Worm (Caenorhabditis elegans): ENCODE data around the gene vha-15.

The vha-15 gene

DNA sequence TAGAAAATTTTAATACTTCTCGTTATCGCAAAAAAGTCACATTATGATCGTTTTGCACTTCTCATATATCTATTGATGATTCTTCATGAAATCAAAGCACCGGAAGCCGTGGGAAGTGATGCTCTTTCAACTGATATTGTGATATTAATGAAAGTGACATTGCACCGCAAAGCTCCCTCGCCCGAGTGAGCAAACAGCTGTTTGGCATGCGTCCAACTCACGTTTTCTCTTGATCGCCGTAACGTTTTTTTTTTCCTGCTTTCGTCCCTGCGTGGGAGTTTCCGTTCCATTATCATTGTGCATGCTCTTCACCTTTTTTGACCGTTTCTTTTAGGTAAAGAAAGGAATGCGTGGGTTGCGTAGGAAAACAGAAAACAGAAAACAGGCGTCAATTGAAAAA is 48.8 kb upstream of the vha-15 start:
- TF ChIP-seq aly-2 (tag; optimal IDR thresholded peaks at IDR 0.05) (no peak), sma-9 (GFP tag; optimal IDR thresholded peaks at IDR 0.05) (peak; percentile 13), sma-9 (tag; optimal IDR thresholded peaks at IDR 0.05) (no peak), F13H6.1 (tag; optimal IDR thresholded peaks at IDR 0.05) (peak; percentile 21)

DNA sequence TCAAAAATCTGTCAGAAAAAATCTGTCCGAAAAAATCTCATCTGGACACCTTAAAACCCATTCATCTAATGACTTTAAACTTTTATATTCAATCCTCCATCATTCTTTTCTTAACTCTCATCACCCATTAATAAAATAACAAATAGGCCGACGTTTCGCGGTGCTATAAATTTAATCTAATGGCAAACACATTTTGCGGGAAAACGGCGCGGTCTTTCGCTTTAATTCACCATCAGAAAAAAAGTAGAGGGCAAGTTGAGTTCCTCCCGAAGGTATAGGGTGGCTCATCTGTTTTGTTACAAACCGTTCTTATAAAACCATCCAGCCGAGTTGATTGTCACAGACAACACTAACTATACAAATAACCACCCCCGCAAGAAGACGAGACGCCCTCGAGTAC is 47.0 kb upstream of the vha-15 start:
- TF ChIP-seq egl-27 (tag; optimal IDR thresholded peaks at IDR 0.05), result no peak
- TF ChIP-seq elt-1 (tag; optimal IDR thresholded peaks at IDR 0.05), result no peak
- no peak for TF ChIP-seq aly-2 (tag; optimal IDR thresholded peaks at IDR 0.05)
- no peak for TF ChIP-seq lin-13 (GFP tag; optimal IDR thresholded peaks at IDR 0.05)
- no peak for TF ChIP-seq mbf-1 (tag; optimal IDR thresholded peaks at IDR 0.05)
- no peak for TF ChIP-seq ztf-4 (tag; optimal IDR thresholded peaks at IDR 0.05)
- no peak for TF ChIP-seq dmd-4 (tag; optimal IDR thresholded peaks at IDR 0.05)
- no peak for TF ChIP-seq mdl-1 (tag; optimal IDR thresholded peaks at IDR 0.05)
- TF ChIP-seq ZK546.5 (tag; optimal IDR thresholded peaks at IDR 0.05), result no peak
- TF ChIP-seq ztf-1 (GFP tag; conservative IDR thresholded peaks at IDR 0.05), result no peak
- no peak for TF ChIP-seq peb-1 (tag; optimal IDR thresholded peaks at IDR 0.05)
- no peak for TF ChIP-seq nhr-23 (tag; optimal IDR thresholded peaks at IDR 0.05)

DNA sequence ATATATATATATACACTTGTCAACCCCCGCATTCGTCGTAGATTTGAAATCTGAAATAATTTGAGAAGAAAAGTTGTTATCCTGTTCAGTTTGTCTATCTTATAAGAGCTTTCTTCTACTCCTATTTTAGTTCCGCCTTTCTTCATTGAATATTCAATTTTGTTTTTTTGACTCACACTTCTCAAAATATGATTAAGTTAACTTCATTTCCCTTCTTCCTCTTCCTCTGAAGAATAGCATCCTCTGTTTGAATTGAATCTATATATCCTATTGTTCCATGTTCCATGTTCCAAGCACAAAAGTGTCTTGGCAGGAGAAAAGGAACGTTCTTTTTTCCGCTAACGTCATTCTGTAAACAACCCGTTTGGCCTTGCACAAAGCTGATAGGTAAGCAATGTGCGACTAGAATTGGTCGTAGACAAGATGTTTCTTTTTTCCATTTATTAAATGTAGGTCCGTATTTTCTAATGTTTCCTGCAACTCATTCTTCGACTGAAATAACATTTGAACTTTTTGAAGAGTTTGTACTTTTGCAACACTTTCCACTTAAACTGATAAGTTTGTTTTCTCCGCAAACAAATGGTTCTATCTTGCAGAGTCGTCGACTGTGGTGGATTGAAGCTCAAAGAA is 45.7 kb upstream of the vha-15 start, which contains the start of gene gap-1:
Gene gap-1 (plus strand): TSS at position 580 of the 630 bp plus-strand sequence.
- TF ChIP-seq sma-3 (GFP tag; optimal IDR thresholded peaks at IDR 0.05), result no peak
- TF ChIP-seq egl-27 (tag; optimal IDR thresholded peaks at IDR 0.05), result peak; percentile 11
- no peak for TF ChIP-seq aly-2 (tag; optimal IDR thresholded peaks at IDR 0.05)
- TF ChIP-seq lin-11 (tag; optimal IDR thresholded peaks at IDR 0.05), result no peak
- TF ChIP-seq ztf-11 (tag; optimal IDR thresholded peaks at IDR 0.05), result no peak

DNA sequence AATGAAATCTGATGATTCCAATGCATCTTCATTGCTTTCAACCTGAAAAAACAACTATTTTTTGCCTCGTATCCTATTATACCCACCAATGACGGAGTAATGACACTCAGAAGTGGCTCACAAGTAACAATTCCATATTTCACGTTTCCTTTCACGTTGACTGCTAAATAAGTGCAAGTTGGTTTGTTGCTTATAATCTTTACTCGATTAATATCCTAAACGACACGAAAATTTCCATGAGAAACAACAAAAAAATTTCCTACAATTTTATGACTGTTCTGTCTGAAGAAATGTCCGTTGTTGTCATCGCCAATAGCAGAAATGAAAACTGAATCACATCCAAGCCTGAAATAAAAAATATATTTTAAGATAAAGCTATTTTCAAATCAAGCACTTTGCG is 40.3 kb upstream of the vha-15 start:
- TF ChIP-seq fos-1 (tag; optimal IDR thresholded peaks at IDR 0.05) (no peak), nhr-6 (tag; optimal IDR thresholded peaks at IDR 0.05) (no peak), nhr-12 (tag; optimal IDR thresholded peaks at IDR 0.05) (no peak), ceh-82 (tag; optimal IDR thresholded peaks at IDR 0.05) (no peak), unc-62 (GFP tag; optimal IDR thresholded peaks at IDR 0.05) (no peak), C34F6.9 (tag; optimal IDR thresholded peaks at IDR 0.05) (no peak), peb-1 (tag; optimal IDR thresholded peaks at IDR 0.05) (no peak), dmd-4 (tag; optimal IDR thresholded peaks at IDR 0.05) (no peak), alr-1 (tag; optimal IDR thresholded peaks at IDR 0.05) (no peak), sma-9 (GFP tag; optimal IDR thresholded peaks at IDR 0.05) (no peak), sma-9 (tag; optimal IDR thresholded peaks at IDR 0.05) (no peak), mdl-1 (tag; optimal IDR thresholded peaks at IDR 0.05) (no peak), crh-2 (tag; optimal IDR thresholded peaks at IDR 0.05) (no peak), nhr-77 (tag; optimal IDR thresholded peaks at IDR 0.05) (no peak), ZK546.5 (tag; optimal IDR thresholded peaks at IDR 0.05) (no peak), ceh-16 (tag; optimal IDR thresholded peaks at IDR 0.05) (no peak), lsy-2 (tag; optimal IDR thresholded peaks at IDR 0.05) (no peak), lin-39 (tag; optimal IDR thresholded peaks at IDR 0.05) (no peak), nhr-25 (tag; optimal IDR thresholded peaks at IDR 0.05) (no peak)

DNA sequence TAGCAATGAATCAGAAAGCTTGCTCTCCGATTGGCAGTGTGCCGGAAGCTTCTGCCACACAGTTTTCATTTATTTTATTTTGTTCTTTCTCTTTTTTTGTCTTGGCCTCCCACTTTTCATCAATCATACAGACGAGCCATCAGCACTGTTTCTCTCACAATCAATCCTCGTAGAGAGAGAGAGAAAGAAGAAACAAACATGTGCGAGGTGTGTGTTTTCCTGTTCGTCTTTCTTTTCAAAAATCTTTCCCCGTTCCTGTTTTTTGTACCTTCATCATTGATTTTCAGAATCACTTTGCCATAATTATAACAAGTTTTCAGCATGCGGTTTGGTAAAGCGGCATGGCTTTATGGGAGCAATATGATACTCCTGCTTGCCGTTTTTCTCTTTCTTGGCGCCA is 38.6 kb upstream of the vha-15 start, which contains the start of gene T24C12.1:
Gene T24C12.1 (plus strand): TSS at position 301 of the 400 bp plus-strand sequence.
- TF ChIP-seq zag-1 (tag; optimal IDR thresholded peaks at IDR 0.05), result no peak
- TF ChIP-seq unc-62 (GFP tag; optimal IDR thresholded peaks at IDR 0.05), result no peak
- TF ChIP-seq nhr-77 (tag; optimal IDR thresholded peaks at IDR 0.05), result no peak
- no peak for TF ChIP-seq peb-1 (tag; optimal IDR thresholded peaks at IDR 0.05)
- no peak for TF ChIP-seq gmeb-1 (tag; optimal IDR thresholded peaks at IDR 0.05)
- no peak for TF ChIP-seq elt-3 (tag; optimal IDR thresholded peaks at IDR 0.05)
- no peak for TF ChIP-seq sma-9 (GFP tag; optimal IDR thresholded peaks at IDR 0.05)
- no peak for TF ChIP-seq sma-9 (tag; optimal IDR thresholded peaks at IDR 0.05)
- TF ChIP-seq nhr-12 (tag; optimal IDR thresholded peaks at IDR 0.05), result no peak
- no peak for TF ChIP-seq snpc-4 (tag; optimal IDR thresholded peaks at IDR 0.05)
- no peak for TF ChIP-seq skn-1 (tag; optimal IDR thresholded peaks at IDR 0.05)
- no peak for TF ChIP-seq mdl-1 (tag; optimal IDR thresholded peaks at IDR 0.05)
- TF ChIP-seq elt-1 (tag; optimal IDR thresholded peaks at IDR 0.05), result no peak
